Worm (Caenorhabditis elegans): ENCODE data around the gene ZC317.2.

DNA sequence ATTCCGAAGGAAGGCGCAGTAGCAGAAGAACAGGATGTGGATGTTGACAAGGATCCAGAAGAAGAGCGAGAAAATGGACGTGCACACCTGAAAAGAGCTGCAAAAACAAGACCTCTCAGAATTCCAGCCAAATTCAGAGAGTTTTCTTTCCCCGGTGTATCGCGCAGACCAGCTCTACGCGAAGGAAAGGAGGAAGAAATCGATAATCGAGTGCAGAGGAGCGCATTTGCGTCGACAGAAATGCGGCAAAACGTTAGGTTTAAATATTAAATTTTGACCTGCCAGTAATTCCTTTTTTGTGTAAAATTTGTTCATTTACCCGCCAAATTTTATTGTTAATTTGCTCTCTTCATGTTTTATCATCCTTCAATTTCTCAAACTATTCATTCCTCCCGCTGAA lies 17.8 kb downstream of the ZC317.2 start:
- no peak for TF ChIP-seq ama-1 (optimal IDR thresholded peaks at IDR 0.05)
- TF ChIP-seq nhr-28 (tag; optimal IDR thresholded peaks at IDR 0.05), result no peak
- TF ChIP-seq lin-13 (GFP tag; optimal IDR thresholded peaks at IDR 0.05), result no peak
- no peak for TF ChIP-seq Y5F2A.4 (GFP tag; optimal IDR thresholded peaks at IDR 0.05)

Data from whole organism, L4 larva.